Fruit fly (Drosophila melanogaster) whole organism, pupa: Measurements from ENCODE around the gene CG14431.

Experiments used
- CG13204 ChIP-seq: fragments of 200-800 bp; sonication (Bioruptor generic); optimal IDR thresholded peaks from 2 replicates; lab custom pipeline; 2018; ENCODE audit warnings: missing biosample characterization, mild to moderate bottlenecking, missing genetic modification characterization, moderate library complexity
- CG17806 ChIP-seq: fragments of 200-800 bp; sonication (Bioruptor generic); optimal IDR thresholded peaks from 2 replicates; lab custom pipeline; 2018; ENCODE audit warnings: missing biosample characterization, mild to moderate bottlenecking, missing genetic modification characterization, moderate library complexity
- CG34367 ChIP-seq: fragments of 200-800 bp; sonication (Bioruptor generic); optimal IDR thresholded peaks from 2 replicates; lab custom pipeline; 2018; ENCODE audit warnings: missing biosample characterization, mild to moderate bottlenecking, missing genetic modification characterization
- CG4496 ChIP-seq: fragments of 200-800 bp; sonication (Bioruptor generic); IDR thresholded peaks from 3 replicates; pipeline ENCODE4 v1.3.6; 2022; ENCODE audit warnings: missing biosample characterization, missing genetic modification characterization
- CG8159 ChIP-seq: fragments of 200-800 bp; sonication (Bioruptor generic); optimal IDR thresholded peaks from 3 replicates; lab custom pipeline; 2018; ENCODE audit warnings: missing biosample characterization, mild to moderate bottlenecking, missing genetic modification characterization, moderate library complexity
- CG9948 ChIP-seq: fragments of 200-800 bp; sonication (Bioruptor generic); optimal IDR thresholded peaks from 2 replicates; lab custom pipeline; 2018; ENCODE audit warnings: missing biosample characterization, mild to moderate bottlenecking, missing genetic modification characterization, moderate library complexity
- Pif1B ChIP-seq: fragments of 200-800 bp; sonication (Bioruptor generic); optimal IDR thresholded peaks from 3 replicates; lab custom pipeline; 2016; ENCODE audit warnings: missing biosample characterization, missing genetic modification characterization
- Snoo ChIP-seq: fragments of 200-800 bp; sonication (Bioruptor generic); optimal IDR thresholded peaks from 3 replicates; lab custom pipeline; 2017; ENCODE audit warnings: missing biosample characterization, mild to moderate bottlenecking, missing genetic modification characterization, inconsistent platforms
- gl ChIP-seq: fragments of 200-800 bp; sonication (Bioruptor generic); optimal IDR thresholded peaks from 2 replicates; lab custom pipeline; 2018; ENCODE audit warnings: missing biosample characterization, mild to moderate bottlenecking, missing genetic modification characterization
- rn ChIP-seq: fragments of 200-800 bp; sonication (Bioruptor generic); IDR thresholded peaks from 2 replicates; pipeline ENCODE4 v1.3.6; 2022; ENCODE audit warnings: missing biosample characterization, missing genetic modification characterization

- TF ChIP-seq Snoo (tag; lab: Kevin White, UChicago) = peak; percentile 70
- TF ChIP-seq CG4496 (GFP tag; lab: Robert Waterston, UW) = peak; percentile 3; the same call in 2 of the 3 replicates
- TF ChIP-seq Pif1B = peak; percentile 56
- TF ChIP-seq CG13204 = peak; percentile 19
- TF ChIP-seq gl (tag; lab: Kevin White, UChicago) = no peak
- TF ChIP-seq rn (GFP tag; lab: Robert Waterston, UW) = no peak
- TF ChIP-seq CG8159 = peak; percentile 87
- TF ChIP-seq CG17806 (tag; lab: Kevin White, UChicago) = peak; percentile 62
- peak; percentile 83 for TF ChIP-seq CG9948
- peak; percentile 62 for TF ChIP-seq CG34367 (tag; lab: Kevin White, UChicago)
Measured at dm6 chrX:6867175-6868023, 40.7 kb upstream of the CG14431 start, which contains the start of gene CG14434.
